Worm (Caenorhabditis elegans): Measurements from ENCODE around the gene H13N06.2.

- TF ChIP-seq lin-39 (tag; optimal IDR thresholded peaks at IDR 0.05) (no peak), lsy-2 (tag; optimal IDR thresholded peaks at IDR 0.05) (no peak), zag-1 (tag; optimal IDR thresholded peaks at IDR 0.05) (no peak), blmp-1 (tag; optimal IDR thresholded peaks at IDR 0.05; ENCODE audit: insufficient read depth) (no peak), mbf-1 (tag; optimal IDR thresholded peaks at IDR 0.05) (no peak), sma-3 (GFP tag; optimal IDR thresholded peaks at IDR 0.05) (no peak), Y55F3AM.14 (GFP tag; optimal IDR thresholded peaks at IDR 0.05) (no peak), unc-62 (GFP tag; optimal IDR thresholded peaks at IDR 0.05) (no peak), dmd-4 (tag; optimal IDR thresholded peaks at IDR 0.05) (no peak), ama-1 (optimal IDR thresholded peaks at IDR 0.05) (no peak), nhr-129 (tag; optimal IDR thresholded peaks at IDR 0.05) (no peak), aly-2 (tag; optimal IDR thresholded peaks at IDR 0.05) (no peak)
Measured at ce11 chrX:15465050-15465449, 22.9 kb upstream of the H13N06.2 start.
